Worm (Caenorhabditis elegans) whole organism, midembryonic: ENCODE data around the gene ooc-3.

Experiments used
- cog-1 ChIP-seq: sonication (generic microtip); optimal IDR thresholded peaks from 2 replicates; lab custom pipeline; 2016; ENCODE audit warnings: missing genetic modification characterization, missing compliant biosample characterization
- klf-2 ChIP-seq: fragments of 200-800 bp; sonication (Bioruptor generic); conservative IDR thresholded peaks from 2 replicates; pipeline ENCODE4 v1.3.6; 2022; ENCODE audit warnings: missing genetic modification reagents, missing genetic modification characterization, missing compliant biosample characterization
- ref-1 ChIP-seq: fragments of 200-800 bp; sonication (Bioruptor generic); conservative IDR thresholded peaks from 2 replicates; pipeline ENCODE4 v1.3.6; 2022; ENCODE audit warnings: missing genetic modification reagents, missing genetic modification characterization, missing compliant biosample characterization
- tab-1 ChIP-seq: fragments of 200-800 bp; sonication (Bioruptor generic); IDR thresholded peaks from 2 replicates; pipeline ENCODE4 v1.3.6; 2022; ENCODE audit warnings: missing genetic modification characterization, missing compliant biosample characterization

DNA sequence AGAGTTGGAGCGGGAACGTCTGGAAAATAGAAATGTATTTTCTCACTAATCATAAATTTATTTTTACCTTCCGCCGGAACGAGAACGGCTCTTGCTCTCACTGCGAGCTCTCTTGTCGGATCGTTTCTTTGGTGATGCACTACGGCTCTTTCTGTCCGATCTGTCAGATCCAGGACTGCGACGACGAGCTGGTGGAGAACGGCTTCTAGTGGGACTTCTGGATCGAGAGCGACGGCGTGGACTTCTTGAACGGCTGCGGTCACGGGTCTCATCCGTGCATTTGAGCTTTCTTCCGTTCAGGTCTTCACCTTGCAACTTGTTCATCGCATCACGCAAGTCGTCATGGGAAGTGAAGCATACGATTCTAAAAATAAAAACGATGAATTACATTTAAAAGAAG lies 43.4 kb downstream of the ooc-3 start:
- no peak for TF ChIP-seq ref-1 (GFP tag; lab: Robert Waterston, UW)
- no peak for TF ChIP-seq klf-2 (GFP tag; lab: Robert Waterston, UW)
- TF ChIP-seq cog-1 (tag; lab: Kevin White, UChicago), result no peak
- no peak for TF ChIP-seq tab-1 (GFP tag; lab: Robert Waterston, UW)
